Worm (Caenorhabditis elegans) whole organism, young adult: ENCODE data around the gene lido-7.
"Not testable (repeated sequence)": the region's sequence is repeated elsewhere in the genome, so short reads cannot be mapped to it uniquely, and the experiment has no call there.

Source experiments
- B0019.2 ChIP-seq: fragments of 200-800 bp; sonication (Bioruptor generic); conservative IDR thresholded peaks from 2 replicates; pipeline ENCODE4 v1.3.6; 2022; ENCODE audit warnings: missing genetic modification reagents, missing genetic modification characterization, missing compliant biosample characterization
- B0261.1 ChIP-seq: sonication (generic microtip); optimal IDR thresholded peaks from 2 replicates; lab custom pipeline; 2016; ENCODE audit warnings: mild to moderate bottlenecking, missing genetic modification characterization, moderate library complexity, missing compliant biosample characterization
- C06A6.2 ChIP-seq: fragments of 200-800 bp; sonication (Bioruptor generic); conservative IDR thresholded peaks from 2 replicates; pipeline ENCODE4 v1.3.6; 2022; ENCODE audit warnings: missing genetic modification characterization, missing compliant biosample characterization
- F52B5.7 ChIP-seq: sonication (generic microtip); optimal IDR thresholded peaks from 2 replicates; lab custom pipeline; 2016; ENCODE audit warnings: mild to moderate bottlenecking, missing genetic modification characterization, missing compliant biosample characterization
- F55B11.4 ChIP-seq: sonication (generic microtip); optimal IDR thresholded peaks from 2 replicates; lab custom pipeline; 2016; ENCODE audit warnings: missing compliant biosample characterization, missing genetic modification characterization, borderline replicate concordance; ENCODE audit not compliant: insufficient read depth
- F57C9.4 ChIP-seq: sonication (generic microtip); optimal IDR thresholded peaks from 2 replicates; lab custom pipeline; 2017; ENCODE audit warnings: mild to moderate bottlenecking, missing genetic modification characterization, missing compliant biosample characterization
- K11D2.4 ChIP-seq: fragments of 200-800 bp; sonication (Bioruptor generic); IDR thresholded peaks from 2 replicates; pipeline ENCODE4 v1.3.6; 2022; ENCODE audit warnings: missing genetic modification reagents, missing genetic modification characterization, missing compliant biosample characterization
- Y56A3A.18 ChIP-seq: fragments of 200-800 bp; sonication (Bioruptor generic); IDR thresholded peaks from 2 replicates; pipeline ENCODE4 v1.3.6; 2022; ENCODE audit warnings: missing genetic modification reagents, missing genetic modification characterization, missing compliant biosample characterization
- Y67H2A.10 ChIP-seq: fragments of 200-800 bp; sonication (Bioruptor generic); conservative IDR thresholded peaks from 2 replicates; pipeline ENCODE4 v1.3.6; 2022; ENCODE audit warnings: missing genetic modification reagents, missing genetic modification characterization, missing compliant biosample characterization
- Y79H2A.3 ChIP-seq: fragments of 200-800 bp; sonication (Bioruptor generic); conservative IDR thresholded peaks from 2 replicates; pipeline ENCODE4 v1.3.6; 2022; ENCODE audit warnings: missing genetic modification reagents, missing genetic modification characterization, missing compliant biosample characterization
- Y95B8A.8 ChIP-seq: fragments of 200-800 bp; sonication (Bioruptor generic); IDR thresholded peaks from 2 replicates; pipeline ENCODE4 v1.3.6; 2022; ENCODE audit warnings: missing genetic modification reagents, missing genetic modification characterization, missing compliant biosample characterization
- atf-7 ChIP-seq: sonication (generic microtip); optimal IDR thresholded peaks from 2 replicates; lab custom pipeline; 2017; ENCODE audit warnings: mild to moderate bottlenecking, missing genetic modification characterization, missing compliant biosample characterization
- attf-5 ChIP-seq: fragments of 200-800 bp; sonication (Bioruptor generic); optimal IDR thresholded peaks from 2 replicates; lab custom pipeline; 2018; ENCODE audit warnings: mild to moderate bottlenecking, missing genetic modification characterization, missing compliant biosample characterization
- bed-1 ChIP-seq: fragments of 200-800 bp; sonication (Bioruptor generic); IDR thresholded peaks from 2 replicates; pipeline ENCODE4 v1.3.6; 2022; ENCODE audit warnings: missing genetic modification reagents, missing genetic modification characterization, missing compliant biosample characterization
- bed-2 ChIP-seq: fragments of 200-800 bp; sonication (Bioruptor generic); IDR thresholded peaks from 2 replicates; pipeline ENCODE4 v1.3.6; 2022; ENCODE audit warnings: missing genetic modification reagents, missing genetic modification characterization, missing compliant biosample characterization
- cebp-1 ChIP-seq, 2 experiments: fragments of 200-800 bp in 1 of 2; sonication (Bioruptor generic) in 1 of 2; sonication (generic microtip) in 1 of 2; IDR thresholded peaks in 1 of 2; optimal IDR thresholded peaks in 1 of 2; 2 replicates each; pipeline versions ENCODE4 v1.3.6 to Lab custom; 2017 to 2022; ENCODE audit warnings: missing compliant biosample characterization in 2 of 2, missing genetic modification characterization in 2 of 2, mild to moderate bottlenecking in 1 of 2, missing genetic modification reagents in 1 of 2, moderate library complexity in 1 of 2
- ceh-27 ChIP-seq: fragments of 200-800 bp; sonication (Bioruptor generic); optimal IDR thresholded peaks from 2 replicates; lab custom pipeline; 2018; ENCODE audit warnings: mild to moderate bottlenecking, missing genetic modification characterization, moderate library complexity, missing compliant biosample characterization
- ceh-58 ChIP-seq: fragments of 200-800 bp; sonication (Bioruptor generic); IDR thresholded peaks from 2 replicates; pipeline ENCODE4 v1.3.6; 2022; ENCODE audit warnings: missing genetic modification characterization, missing compliant biosample characterization
- ceh-91 ChIP-seq: fragments of 200-800 bp; sonication (Bioruptor generic); IDR thresholded peaks from 2 replicates; pipeline ENCODE4 v1.3.6; 2022; ENCODE audit warnings: missing genetic modification reagents, missing genetic modification characterization, missing compliant biosample characterization
- dox-1 ChIP-seq: fragments of 200-800 bp; sonication (Bioruptor generic); IDR thresholded peaks from 2 replicates; pipeline ENCODE4 v1.3.6; 2022; ENCODE audit warnings: missing genetic modification reagents, missing genetic modification characterization, missing compliant biosample characterization
- dpl-1 ChIP-seq: fragments of 150-350 bp; optimal IDR thresholded peaks from 2 replicates; lab custom pipeline; 2014; ENCODE audit warnings: missing biosample characterization, missing genetic modification reagents, missing genetic modification characterization
- efl-1 ChIP-seq: fragments of 150-350 bp; optimal IDR thresholded peaks from 2 replicates; lab custom pipeline; 2014; ENCODE audit warnings: missing biosample characterization, missing genetic modification reagents, missing genetic modification characterization
- egl-18 ChIP-seq: fragments of 200-800 bp; sonication (Bioruptor generic); IDR thresholded peaks from 2 replicates; pipeline ENCODE4 v1.3.6; 2022; ENCODE audit warnings: missing genetic modification reagents, missing genetic modification characterization, missing compliant biosample characterization
- gei-17 ChIP-seq: fragments of 200-800 bp; sonication (Bioruptor generic); optimal IDR thresholded peaks from 2 replicates; lab custom pipeline; 2018; ENCODE audit warnings: mild to moderate bottlenecking, missing genetic modification characterization, missing compliant biosample characterization
- hmg-1.2 ChIP-seq: fragments of 200-800 bp; sonication (Bioruptor generic); IDR thresholded peaks from 2 replicates; pipeline ENCODE4 v1.3.6; 2022; ENCODE audit warnings: missing genetic modification reagents, missing genetic modification characterization, missing compliant biosample characterization
- lin-40 ChIP-seq: sonication (generic microtip); optimal IDR thresholded peaks from 2 replicates; lab custom pipeline; 2016; ENCODE audit warnings: missing genetic modification characterization, mild to moderate bottlenecking, missing compliant biosample characterization, missing genotype, missing genetic modification reagents
- lir-1 ChIP-seq: fragments of 200-800 bp; sonication (Bioruptor generic); conservative IDR thresholded peaks from 2 replicates; pipeline ENCODE4 v1.3.6; 2022; ENCODE audit warnings: missing genetic modification reagents, missing genetic modification characterization, missing compliant biosample characterization
- lsl-1 ChIP-seq: fragments of 200-800 bp; sonication (Bioruptor generic); optimal IDR thresholded peaks from 2 replicates; lab custom pipeline; 2018; ENCODE audit warnings: mild to moderate bottlenecking, missing genetic modification characterization, moderate library complexity, missing compliant biosample characterization
- madf-6 ChIP-seq: fragments of 200-800 bp; sonication (Bioruptor generic); IDR thresholded peaks from 2 replicates; pipeline ENCODE4 v1.3.6; 2022; ENCODE audit warnings: missing genetic modification reagents, missing genetic modification characterization, missing compliant biosample characterization
- mcd-1 ChIP-seq: fragments of 200-800 bp; sonication (Bioruptor generic); IDR thresholded peaks from 2 replicates; pipeline ENCODE4 v1.3.6; 2022; ENCODE audit warnings: missing genetic modification reagents, missing genetic modification characterization, missing compliant biosample characterization
- pbrm-1 ChIP-seq: fragments of 200-800 bp; sonication (Bioruptor generic); IDR thresholded peaks from 2 replicates; pipeline ENCODE4 v1.3.6; 2022; ENCODE audit warnings: missing genetic modification reagents, missing genetic modification characterization, missing compliant biosample characterization
- pha-4 ChIP-seq: fragments of 150-350 bp; sonication (generic microtip); optimal IDR thresholded peaks from 2 replicates; lab custom pipeline; 2014; ENCODE audit warnings: missing biosample characterization, missing genetic modification reagents, missing genetic modification characterization
- rcor-1 ChIP-seq: fragments of 200-800 bp; sonication (Bioruptor generic); IDR thresholded peaks from 2 replicates; pipeline ENCODE4 v1.3.6; 2022; ENCODE audit warnings: missing genetic modification reagents, missing genetic modification characterization, missing compliant biosample characterization
- rpc-1 ChIP-seq, 2 experiments: fragments of 150-350 bp in 1 of 2; sonication (generic microtip) in 1 of 2; optimal IDR thresholded peaks; 2 replicates each; lab custom pipeline; 2014 to 2018; ENCODE audit warnings: missing biosample characterization in 1 of 2, missing genetic modification characterization in 1 of 2, missing genetic modification reagents in 1 of 2, missing genotype in 1 of 2
- snpc-4 ChIP-seq, 5 experiments: fragments of 150-350 bp in 1 of 5; sonication (generic microtip) in 4 of 5; optimal IDR thresholded peaks; 2 replicates each; lab custom pipeline; 2014 to 2018; ENCODE audit warnings: missing genetic modification characterization in 5 of 5, missing biosample characterization in 3 of 5, antibody characterized with exemption in 2 of 5, mild to moderate bottlenecking in 2 of 5, missing compliant biosample characterization in 2 of 5, missing genotype in 2 of 5, moderate library complexity in 2 of 5, missing genetic modification reagents in 1 of 5
- tbp1 ChIP-seq: fragments of 200-800 bp; sonication (Bioruptor generic); optimal IDR thresholded peaks from 2 replicates; lab custom pipeline; 2018; ENCODE audit warnings: mild to moderate bottlenecking, missing genetic modification characterization, missing compliant biosample characterization
- zfh-2 ChIP-seq: fragments of 200-800 bp; sonication (Bioruptor generic); conservative IDR thresholded peaks from 2 replicates; pipeline ENCODE4 v1.3.6; 2022; ENCODE audit warnings: missing genetic modification reagents, missing genetic modification characterization, missing compliant biosample characterization
- zim-3 ChIP-seq: sonication (generic microtip); optimal IDR thresholded peaks from 2 replicates; lab custom pipeline; 2017; ENCODE audit warnings: mild to moderate bottlenecking, missing genetic modification characterization, moderate library complexity, missing compliant biosample characterization
- ztf-18 ChIP-seq: sonication (generic microtip); optimal IDR thresholded peaks from 2 replicates; lab custom pipeline; 2016; ENCODE audit warnings: missing genotype, mild to moderate bottlenecking, missing genetic modification characterization, missing compliant biosample characterization
- ztf-25 ChIP-seq: fragments of 200-800 bp; sonication (Bioruptor generic); IDR thresholded peaks from 2 replicates; pipeline ENCODE4 v1.3.6; 2022; ENCODE audit warnings: missing genetic modification reagents, missing genetic modification characterization, missing compliant biosample characterization
- ztf-26 ChIP-seq: sonication (generic microtip); optimal IDR thresholded peaks from 2 replicates; lab custom pipeline; 2017; ENCODE audit warnings: missing genetic modification characterization, missing compliant biosample characterization
- ztf-6 ChIP-seq: fragments of 200-800 bp; sonication (Bioruptor generic); IDR thresholded peaks from 2 replicates; pipeline ENCODE4 v1.3.6; 2022; ENCODE audit warnings: missing genetic modification reagents, missing genetic modification characterization, missing compliant biosample characterization

Gene lido-7

DNA sequence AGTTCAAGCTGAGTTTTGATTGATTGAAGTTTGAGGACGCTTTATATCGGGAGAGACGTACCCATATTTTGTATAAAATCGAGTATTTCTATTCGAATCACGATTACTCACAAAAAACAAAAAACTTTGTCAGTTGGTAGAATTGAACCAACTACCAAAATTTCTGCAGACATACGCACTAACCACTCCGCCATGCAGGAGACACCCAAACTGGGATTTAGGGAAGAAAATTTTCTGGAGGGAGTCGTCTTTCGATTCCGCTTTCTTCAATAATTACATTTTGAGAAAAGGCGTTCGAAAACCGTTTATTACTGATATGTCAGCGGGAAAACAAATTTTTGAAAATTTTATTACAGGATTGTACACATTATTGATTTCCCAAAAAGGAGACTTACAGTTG, 43.2 kb downstream of the lido-7 start:
- not testable (repeated sequence) for TF ChIP-seq snpc-4 (GFP tag; optimal IDR thresholded peaks at IDR 0.05; lab: Kevin White, UChicago)
- peak in 2 of 4 experiments; percentile 39 to 66 for TF ChIP-seq snpc-4 (tag; optimal IDR thresholded peaks at IDR 0.05; lab: Kevin White, UChicago)
- peak; percentile 61; the same call in 1 of the 2 replicates for TF ChIP-seq madf-6 (GFP tag; lab: Robert Waterston, UW)
- TF ChIP-seq B0261.1 (tag; lab: Kevin White, UChicago): peak; percentile 66
- TF ChIP-seq dox-1 (GFP tag; lab: Robert Waterston, UW): 0 out of 2 replicates have a peak, but pooled peaks have one; percentile 31
- TF ChIP-seq tbp1 (GFP tag; lab: Kevin White, UChicago): peak; percentile 84
- peak; percentile 31; the same call in 1 of the 2 replicates for TF ChIP-seq hmg-1.2 (GFP tag; lab: Robert Waterston, UW)
- peak; percentile 37; the same call in 1 of the 2 replicates for TF ChIP-seq rcor-1 (GFP tag; lab: Robert Waterston, UW)
- peak; percentile 26 for TF ChIP-seq rpc-1 (optimal IDR thresholded peaks at IDR 0.05; lab: Kevin White, UChicago)
- peak; percentile 52 for TF ChIP-seq rpc-1 (tag; optimal IDR thresholded peaks at IDR 0.05; lab: Kevin White, UChicago)

- not testable (repeated sequence) for TF ChIP-seq lir-1 (GFP tag; lab: Robert Waterston, UW); C06A6.2; Y56A3A.18 (GFP tag; lab: Robert Waterston, UW)
- TF ChIP-seq, all 124 proteins: peak for 0; not testable (repeated sequence) for 124
Observed at ce11 chrII:3032480-3032879, 44.4 kb downstream of the lido-7 start, which contains the start of gene B0454.6. TSS of gene B0454.6 (plus strand) at chrII:3032780.

DNA sequence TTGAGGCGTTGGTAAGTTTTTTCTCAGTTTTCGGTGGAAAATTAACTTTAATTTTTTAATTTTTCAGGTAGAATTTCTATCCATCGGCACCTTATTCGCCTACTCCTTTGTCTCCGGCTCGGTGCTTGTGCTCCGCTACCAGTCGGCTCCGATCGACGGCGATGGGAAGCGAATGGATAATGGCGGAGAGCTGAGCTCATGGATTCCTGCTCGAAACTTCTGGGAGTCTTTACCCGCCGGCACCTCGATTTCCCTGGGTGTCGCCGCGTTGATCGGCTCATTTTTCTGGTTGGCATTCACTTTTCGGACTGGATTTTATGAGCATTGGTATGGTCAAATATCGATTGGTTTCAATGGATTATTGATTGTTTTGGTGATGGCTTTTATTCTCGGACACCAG, 46.8 kb downstream of the lido-7 start:
- TF ChIP-seq atf-7 (no peak), egl-18 (no peak), zfh-2 (GFP tag; lab: Robert Waterston, UW) (peak; percentile 68), ztf-6 (GFP tag; lab: Robert Waterston, UW) (no peak), bed-1 (GFP tag; lab: Robert Waterston, UW) (no peak), Y67H2A.10 (GFP tag; lab: Robert Waterston, UW) (no peak), Y95B8A.8 (GFP tag; lab: Robert Waterston, UW) (no peak)
- TF ChIP-seq, all 124 proteins: peak for 1

DNA sequence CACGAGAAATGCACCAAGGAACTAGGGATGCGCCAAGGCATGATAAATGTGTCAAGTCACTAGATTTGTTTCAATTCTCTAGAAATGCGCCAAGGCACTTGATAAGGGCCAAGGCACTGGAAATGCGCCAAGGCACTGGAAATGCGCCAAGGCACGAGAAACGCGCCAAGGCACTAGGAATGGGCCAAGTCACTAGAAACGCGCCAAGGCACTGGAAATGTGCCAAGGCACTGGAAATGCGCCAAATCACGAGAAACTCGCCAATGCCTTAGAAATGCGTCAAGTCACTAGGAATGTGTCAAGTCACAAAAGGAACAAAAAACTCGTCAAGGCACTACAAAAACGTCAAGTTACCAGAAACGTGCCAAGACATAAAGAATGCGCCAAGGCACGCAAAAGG, 48.2 kb downstream of the lido-7 start:
- no peak for TF ChIP-seq pbrm-1 (GFP tag; lab: Robert Waterston, UW)
- TF ChIP-seq Y79H2A.3 (GFP tag; lab: Robert Waterston, UW): no peak
- TF ChIP-seq lin-40 (tag; lab: Kevin White, UChicago): peak; percentile 30
- TF ChIP-seq ztf-18 (tag; lab: Kevin White, UChicago): peak; percentile 89
- TF ChIP-seq efl-1 (GFP tag; lab: Kevin White, UChicago): no peak
- peak; percentile 5 for TF ChIP-seq attf-5 (GFP tag; lab: Kevin White, UChicago)
- TF ChIP-seq ceh-58 (GFP tag; lab: Robert Waterston, UW): no peak
- no peak for TF ChIP-seq bed-2 (GFP tag; lab: Robert Waterston, UW)
- no peak for TF ChIP-seq ceh-27 (GFP tag; lab: Kevin White, UChicago)
- no peak for TF ChIP-seq pha-4
- TF ChIP-seq ztf-25 (GFP tag; lab: Robert Waterston, UW): no peak
- TF ChIP-seq lsl-1: no peak
- TF ChIP-seq Y95B8A.8 (GFP tag; lab: Robert Waterston, UW): 0 out of 2 replicates have a peak, but pooled peaks have one; percentile 14
- no peak for TF ChIP-seq zim-3
- no peak for TF ChIP-seq K11D2.4 (GFP tag; lab: Robert Waterston, UW)
- TF ChIP-seq ztf-26: peak; percentile 80
- no peak for TF ChIP-seq ceh-91 (GFP tag; lab: Robert Waterston, UW)
- peak; percentile 9 for TF ChIP-seq gei-17 (GFP tag; lab: Kevin White, UChicago)
- TF ChIP-seq hmg-1.2 (GFP tag; lab: Robert Waterston, UW): no peak
- TF ChIP-seq C06A6.2: no peak
- no peak for TF ChIP-seq F52B5.7 (tag; lab: Kevin White, UChicago)
- no peak for TF ChIP-seq F55B11.4
- no peak for TF ChIP-seq B0019.2 (GFP tag; lab: Robert Waterston, UW)
- TF ChIP-seq mcd-1 (GFP tag; lab: Robert Waterston, UW): peak; percentile 41
- TF ChIP-seq F57C9.4 (tag; lab: Kevin White, UChicago): no peak
- no peak for TF ChIP-seq cebp-1 (GFP tag; IDR thresholded peaks at IDR 0.05; lab: Robert Waterston, UW)
- TF ChIP-seq cebp-1 (tag; optimal IDR thresholded peaks at IDR 0.05; lab: Kevin White, UChicago): peak; percentile 9
- no peak for TF ChIP-seq dpl-1 (GFP tag; lab: Kevin White, UChicago)
